Fruit fly (Drosophila melanogaster) whole organism, embryonic: Measurements from ENCODE around the gene CG33514.
A peak's percentile ranks its signal among the peaks of the same experiment; 100 is the strongest.

Experiments
- Antp ChIP-seq: fragments of 200-800 bp; sonication (Bioruptor generic); optimal IDR thresholded peaks from 3 replicates; lab custom pipeline; 2016; ENCODE audit warnings: missing biosample characterization, missing genetic modification characterization
- Awh ChIP-seq: fragments of 200-800 bp; sonication (Bioruptor generic); IDR thresholded peaks from 2 replicates; pipeline ENCODE4, ENCODE4 v1.3.6; 2022; ENCODE audit warnings: missing biosample characterization, missing genetic modification characterization
- CG10274 ChIP-seq: fragments of 200-800 bp; sonication (Bioruptor generic); optimal IDR thresholded peaks from 3 replicates; lab custom pipeline; 2017; ENCODE audit warnings: missing biosample characterization, mild to moderate bottlenecking, missing genetic modification characterization
- CG11696 ChIP-seq: fragments of 200-800 bp; sonication (Bioruptor generic); IDR thresholded peaks from 2 replicates; pipeline ENCODE4 v1.3.6; 2022; ENCODE audit warnings: missing biosample characterization, missing genetic modification characterization
- CG12219 ChIP-seq: fragments of 200-800 bp; sonication (Bioruptor generic); optimal IDR thresholded peaks from 3 replicates; lab custom pipeline; 2018; ENCODE audit warnings: missing biosample characterization, mild to moderate bottlenecking, missing genetic modification characterization
- CG12942 ChIP-seq: fragments of 200-800 bp; sonication (Bioruptor generic); optimal IDR thresholded peaks from 3 replicates; lab custom pipeline; 2016; ENCODE audit warnings: missing biosample characterization, missing genetic modification characterization
- CG13123 ChIP-seq: fragments of 200-800 bp; sonication (Bioruptor generic); optimal IDR thresholded peaks from 2 replicates; lab custom pipeline; 2016; ENCODE audit warnings: missing biosample characterization, missing genetic modification characterization
- CG13296 ChIP-seq: fragments of 200-800 bp; sonication (Bioruptor generic); optimal IDR thresholded peaks from 3 replicates; lab custom pipeline; 2018; ENCODE audit warnings: missing biosample characterization, mild to moderate bottlenecking, missing genetic modification characterization
- CG14667 ChIP-seq: fragments of 200-800 bp; sonication (Bioruptor generic); IDR thresholded peaks from 2 replicates; pipeline ENCODE4 v1.3.6; 2022; ENCODE audit warnings: missing biosample characterization, missing genetic modification characterization
- CG15269 ChIP-seq: fragments of 200-800 bp; sonication (Bioruptor generic); optimal IDR thresholded peaks from 2 replicates; lab custom pipeline; 2018; ENCODE audit warnings: missing biosample characterization, mild to moderate bottlenecking, missing genetic modification characterization, moderate library complexity
- CG15479 ChIP-seq: fragments of 200-800 bp; sonication (Bioruptor generic); optimal IDR thresholded peaks from 3 replicates; lab custom pipeline; 2019; ENCODE audit warnings: missing biosample characterization, mild to moderate bottlenecking, missing genetic modification characterization, moderate library complexity
- CG16863 ChIP-seq: fragments of 200-800 bp; sonication (Bioruptor generic); optimal IDR thresholded peaks from 3 replicates; lab custom pipeline; 2016; ENCODE audit warnings: missing biosample characterization, missing genetic modification characterization
- CG34224 ChIP-seq: fragments of 200-800 bp; sonication (Bioruptor generic); IDR thresholded peaks from 3 replicates; pipeline ENCODE4 v1.3.6; 2022; ENCODE audit warnings: missing biosample characterization, missing genetic modification characterization; ENCODE audit not compliant: partially characterized antibody
- CG34376 ChIP-seq: fragments of 200-800 bp; sonication (Bioruptor generic); optimal IDR thresholded peaks from 2 replicates; lab custom pipeline; 2018; ENCODE audit warnings: missing biosample characterization, mild to moderate bottlenecking, missing genetic modification characterization
- CG4854 ChIP-seq: fragments of 200-800 bp; sonication (Bioruptor generic); optimal IDR thresholded peaks from 2 replicates; lab custom pipeline; 2016; ENCODE audit warnings: missing biosample characterization, missing genetic modification characterization, inconsistent platforms
- CG7963 ChIP-seq: fragments of 200-800 bp; sonication (Bioruptor generic); IDR thresholded peaks from 3 replicates; pipeline ENCODE4 v1.3.6; 2022; ENCODE audit warnings: missing biosample characterization, missing genetic modification characterization; ENCODE audit not compliant: partially characterized antibody
- CG9215 ChIP-seq: fragments of 200-800 bp; sonication (Bioruptor generic); IDR thresholded peaks from 2 replicates; pipeline ENCODE4 v1.3.6; 2022; ENCODE audit warnings: missing biosample characterization, missing genetic modification characterization
- Chrac-16 ChIP-seq: fragments of 200-800 bp; sonication (Bioruptor generic); optimal IDR thresholded peaks from 3 replicates; lab custom pipeline; 2016; ENCODE audit warnings: missing biosample characterization, missing genetic modification characterization
- Dek ChIP-seq: fragments of 200-800 bp; sonication (Bioruptor generic); optimal IDR thresholded peaks from 3 replicates; lab custom pipeline; 2019; ENCODE audit warnings: missing biosample characterization, mild to moderate bottlenecking, missing genetic modification characterization, moderate library complexity
- Dfd ChIP-seq, 2 experiments: fragments of >200 bp; optimal IDR thresholded peaks; 2 replicates each; lab custom pipeline; 2017; ENCODE audit warnings: missing biosample characterization in 2 of 2, missing genetic modification characterization in 2 of 2
- Dp ChIP-seq: fragments of 200-800 bp; sonication (Bioruptor generic); optimal IDR thresholded peaks from 2 replicates; lab custom pipeline; 2018; ENCODE audit warnings: missing biosample characterization, mild to moderate bottlenecking, missing genetic modification characterization, moderate library complexity
- Hr39 ChIP-seq: fragments of >200 bp; optimal IDR thresholded peaks from 2 replicates; lab custom pipeline; 2017
- Mad ChIP-seq: fragments of 200-800 bp; sonication (Bioruptor generic); optimal IDR thresholded peaks from 2 replicates; lab custom pipeline; 2016; ENCODE audit warnings: missing biosample characterization, missing genetic modification characterization
- Med ChIP-seq: fragments of 200-800 bp; sonication (Bioruptor generic); peaks from one replicate; lab custom pipeline; 2016; ENCODE audit warnings: missing biosample characterization, missing genetic modification characterization, mild to moderate bottlenecking, inconsistent platforms, moderate library complexity
- Nf-YA ChIP-seq: fragments of 200-800 bp; sonication (Bioruptor generic); IDR thresholded peaks from 2 replicates; pipeline ENCODE4 v1.3.6; 2022; ENCODE audit warnings: missing biosample characterization, missing genetic modification characterization
- Optix ChIP-seq: fragments of 200-800 bp; sonication (Bioruptor generic); IDR thresholded peaks from 3 replicates; pipeline ENCODE4 v1.3.6; 2022; ENCODE audit warnings: missing biosample characterization, missing genetic modification characterization
- Tbp ChIP-seq: fragments of >200 bp; optimal IDR thresholded peaks from 2 replicates; lab custom pipeline; 2018; ENCODE audit warnings: missing biosample characterization, missing genetic modification characterization
- Trl ChIP-seq, 3 experiments: fragments of >200 bp in 2 of 3; fragments of 200-800 bp in 1 of 3; sonication (Bioruptor generic) in 1 of 3; optimal IDR thresholded peaks; 2 replicates in 1 of 3; 3 replicates in 2 of 3; lab custom pipeline; 2016 to 2017; ENCODE audit warnings: missing biosample characterization in 1 of 3, missing genetic modification characterization in 1 of 3
- ap ChIP-seq: fragments of 200-800 bp; sonication (Bioruptor generic); IDR thresholded peaks from 2 replicates; pipeline ENCODE4 v1.3.6; 2022; ENCODE audit warnings: missing biosample characterization, missing genetic modification characterization
- cg ChIP-seq: fragments of 200-800 bp; sonication (Bioruptor generic); optimal IDR thresholded peaks from 3 replicates; lab custom pipeline; 2019; ENCODE audit warnings: missing biosample characterization, mild to moderate bottlenecking, missing genetic modification characterization, moderate library complexity
- dimm ChIP-seq: fragments of 200-800 bp; sonication (Bioruptor generic); IDR thresholded peaks from 2 replicates; pipeline ENCODE4 v1.3.6; 2022; ENCODE audit warnings: missing biosample characterization, missing genetic modification characterization
- ewg ChIP-seq: fragments of 200-800 bp; sonication (Bioruptor generic); optimal IDR thresholded peaks from 3 replicates; lab custom pipeline; 2017; ENCODE audit warnings: mild to moderate bottlenecking, missing biosample characterization, missing genetic modification reagents, missing genetic modification characterization
- fd64A ChIP-seq: fragments of 200-800 bp; sonication (Bioruptor generic); optimal IDR thresholded peaks from 3 replicates; lab custom pipeline; 2018; ENCODE audit warnings: missing biosample characterization, mild to moderate bottlenecking, missing genetic modification characterization
- gem ChIP-seq: fragments of 200-800 bp; sonication (Bioruptor generic); optimal IDR thresholded peaks from 2 replicates; lab custom pipeline; 2019; ENCODE audit warnings: missing biosample characterization, mild to moderate bottlenecking, missing genetic modification characterization, moderate library complexity
- grau ChIP-seq: fragments of 200-800 bp; optimal IDR thresholded peaks from 3 replicates; lab custom pipeline; 2019; ENCODE audit warnings: missing biosample characterization, mild to moderate bottlenecking, missing genetic modification characterization, moderate library complexity
- gt ChIP-seq: fragments of 200-800 bp; sonication (Bioruptor generic); IDR thresholded peaks from 2 replicates; pipeline ENCODE4 v1.3.6; 2022; ENCODE audit warnings: missing biosample characterization, missing genetic modification characterization
- inv ChIP-seq: fragments of 200-800 bp; sonication (Bioruptor generic); IDR thresholded peaks from 2 replicates; pipeline ENCODE4 v1.3.6; 2022; ENCODE audit warnings: missing biosample characterization, missing genetic modification characterization; ENCODE audit not compliant: partially characterized antibody
- jumu ChIP-seq: fragments of 200-800 bp; sonication (Bioruptor generic); optimal IDR thresholded peaks from 3 replicates; lab custom pipeline; 2016; ENCODE audit warnings: missing biosample characterization, missing genetic modification characterization
- org-1 ChIP-seq: fragments of 200-800 bp; sonication (Bioruptor generic); optimal IDR thresholded peaks from 2 replicates; lab custom pipeline; 2017; ENCODE audit warnings: missing biosample characterization, missing genetic modification characterization
- pita ChIP-seq: fragments of 200-800 bp; sonication (Bioruptor generic); optimal IDR thresholded peaks from 2 replicates; lab custom pipeline; 2017; ENCODE audit warnings: missing biosample characterization, mild to moderate bottlenecking, missing genetic modification characterization
- pnt ChIP-seq: fragments of 200-800 bp; sonication (Bioruptor generic); optimal IDR thresholded peaks from 3 replicates; lab custom pipeline; 2016; ENCODE audit warnings: missing biosample characterization, missing genetic modification characterization
- sens-2 ChIP-seq: fragments of 200-800 bp; sonication (Bioruptor generic); IDR thresholded peaks from 2 replicates; pipeline ENCODE4 v1.3.6; 2022; ENCODE audit warnings: missing biosample characterization, missing genetic modification characterization
- sima ChIP-seq: fragments of 200-800 bp; sonication (Bioruptor generic); optimal IDR thresholded peaks from 2 replicates; lab custom pipeline; 2016; ENCODE audit warnings: missing biosample characterization, missing genetic modification characterization
- tup ChIP-seq: fragments of 200-800 bp; sonication (Bioruptor generic); optimal IDR thresholded peaks from 2 replicates; lab custom pipeline; 2016; ENCODE audit warnings: missing biosample characterization, mild to moderate bottlenecking, missing genetic modification characterization, moderate library complexity
- unc-4 ChIP-seq: fragments of 200-800 bp; sonication (Bioruptor generic); IDR thresholded peaks from 2 replicates; pipeline ENCODE4 v1.3.6; 2022; ENCODE audit warnings: missing biosample characterization, missing genetic modification characterization; ENCODE audit not compliant: partially characterized antibody
- unpg ChIP-seq: fragments of 200-800 bp; sonication (Bioruptor generic); optimal IDR thresholded peaks from 3 replicates; lab custom pipeline; 2018; ENCODE audit warnings: missing biosample characterization, mild to moderate bottlenecking, missing genetic modification characterization, moderate library complexity
- vvl ChIP-seq: fragments of 200-800 bp; sonication (Bioruptor generic); IDR thresholded peaks from 2 replicates; pipeline ENCODE4 v1.3.6; 2022; ENCODE audit warnings: missing biosample characterization, missing genetic modification characterization
- wor ChIP-seq: fragments of 200-800 bp; sonication (Bioruptor generic); IDR thresholded peaks from 2 replicates; pipeline ENCODE4 v1.3.6; 2022; ENCODE audit warnings: missing biosample characterization, missing genetic modification characterization
- zf30C ChIP-seq: fragments of 200-800 bp; sonication (Bioruptor generic); optimal IDR thresholded peaks from 3 replicates; lab custom pipeline; 2018; ENCODE audit warnings: missing biosample characterization, mild to moderate bottlenecking, missing genetic modification characterization

Gene CG33514

DNA sequence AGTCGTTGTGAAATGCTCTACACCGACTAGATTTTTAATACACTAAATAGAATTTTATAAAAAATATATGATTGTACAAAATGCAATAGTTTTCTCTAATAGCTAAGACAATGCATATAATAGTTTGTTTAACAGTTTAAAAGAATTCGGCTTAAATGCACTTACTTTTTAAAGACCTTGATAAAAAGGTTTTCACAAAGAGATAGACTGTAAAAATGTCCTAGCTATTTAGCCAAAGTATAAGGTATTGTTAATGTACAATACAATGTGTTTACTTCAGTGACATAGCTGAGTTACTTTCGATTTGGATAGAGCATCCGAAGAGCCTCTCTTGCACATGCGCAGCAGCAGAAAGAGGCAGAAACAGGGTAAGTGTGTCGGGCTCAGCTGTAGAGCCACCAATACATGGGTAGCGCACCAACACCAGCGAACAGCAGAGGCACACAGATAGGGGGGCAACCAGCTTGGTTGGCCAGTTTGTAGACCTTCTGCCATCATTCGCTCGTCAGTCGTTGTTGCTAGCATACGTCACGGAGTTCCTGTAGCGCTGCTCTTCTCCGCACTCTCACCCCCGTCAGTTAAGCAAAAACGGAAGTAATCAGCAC, 41.5 kb downstream of the CG33514 start, which contains the start of gene TP53INP (continued):
- TF ChIP-seq CG4854 (peak; percentile 68), wor (GFP tag; lab: Robert Waterston, UW) (peak; percentile 65), CG14667 (GFP tag; lab: Robert Waterston, UW) (peak; percentile 37; the same call in 1 of the 2 replicates), CG34376 (GFP tag; lab: Kevin White, UChicago) (peak; percentile 87), Dfd (GFP tag; optimal IDR thresholded peaks at IDR 0.05; lab: Kevin White, UChicago) (no peak), grau (tag; lab: Kevin White, UChicago) (peak; percentile 92), ewg (GFP tag; lab: Kevin White, UChicago) (peak; percentile 96), gt (GFP tag; lab: Robert Waterston, UW) (peak; percentile 33; the same call in 1 of the 2 replicates), jumu (GFP tag; lab: Kevin White, UChicago) (peak; percentile 69), CG13296 (GFP tag; lab: Kevin White, UChicago) (peak; percentile 83), CG13123 (GFP tag; lab: Kevin White, UChicago) (peak; percentile 14), CG11696 (0 out of 2 replicates have a peak, but pooled peaks have one; percentile 21), CG15479 (GFP tag; lab: Kevin White, UChicago) (peak; percentile 72), tup (GFP tag; lab: Kevin White, UChicago) (peak; percentile 31), Chrac-16 (GFP tag; lab: Kevin White, UChicago) (peak; percentile 82), Nf-YA (peak; percentile 50; the same call in 1 of the 2 replicates), vvl (GFP tag; lab: Robert Waterston, UW) (peak; percentile 80), Tbp (no peak), sens-2 (GFP tag; lab: Robert Waterston, UW) (no peak), Dp (GFP tag; lab: Kevin White, UChicago) (no peak), Dek (tag; lab: Kevin White, UChicago) (peak; percentile 82), CG12942 (GFP tag; lab: Kevin White, UChicago) (peak; percentile 66), CG16863 (GFP tag; lab: Kevin White, UChicago) (peak; percentile 75), CG9215 (GFP tag; lab: Robert Waterston, UW) (peak; percentile 72), unpg (GFP tag; lab: Kevin White, UChicago) (peak; percentile 85), CG12219 (GFP tag; lab: Kevin White, UChicago) (peak; percentile 83), CG7963 (GFP tag; lab: Robert Waterston, UW) (no peak), fd64A (GFP tag; lab: Kevin White, UChicago) (no peak), Med (GFP tag; lab: Kevin White, UChicago) (peak; percentile 90), sima (GFP tag; lab: Kevin White, UChicago) (no peak), unc-4 (GFP tag; lab: Robert Waterston, UW) (peak; percentile 39; the same call in 1 of the 2 replicates), Mad (GFP tag; lab: Kevin White, UChicago) (peak; percentile 40), CG10274 (GFP tag; lab: Kevin White, UChicago) (peak; percentile 64), dimm (peak; percentile 32; the same call in 1 of the 2 replicates), CG15269 (peak; percentile 93), gem (tag; lab: Kevin White, UChicago) (peak; percentile 96), pnt (GFP tag; lab: Kevin White, UChicago) (peak; percentile 67), Trl (optimal IDR thresholded peaks at IDR 0.05; lab: Kevin White, UChicago) (peak; percentile 52 to 59), Trl (GFP tag; optimal IDR thresholded peaks at IDR 0.05; lab: Kevin White, UChicago) (peak; percentile 75), org-1 (GFP tag; lab: Kevin White, UChicago) (peak; percentile 91), Hr39 (lab: Kevin White, UChicago) (no peak), ap (GFP tag; lab: Robert Waterston, UW) (peak; percentile 56; the same call in 1 of the 2 replicates), inv (GFP tag; lab: Robert Waterston, UW) (no peak), CG34224 (GFP tag; lab: Robert Waterston, UW) (peak; percentile 30; the same call in 2 of the 3 replicates), zf30C (GFP tag; lab: Kevin White, UChicago) (no peak), Optix (no peak), Awh (no peak), cg (GFP tag; lab: Kevin White, UChicago) (peak; percentile 89), pita (GFP tag; lab: Kevin White, UChicago) (no peak), Antp (GFP tag; lab: Kevin White, UChicago) (peak; percentile 82)
